Worm (Caenorhabditis elegans): Measurements from ENCODE around the gene K08D8.4.

Gene K08D8.4

ce11 chrIV:12890445-12890844 is 19.4 kb downstream of the K08D8.4 start, which contains the start of gene K08D8.6:
Gene K08D8.6 (minus strand): TSS chrIV:12890508.
- TF ChIP-seq elt-1 (tag; optimal IDR thresholded peaks at IDR 0.05; ENCODE audit: borderline replicate concordance, insufficient read depth) (no peak), M03D4.4 (tag; optimal IDR thresholded peaks at IDR 0.05) (no peak), ceh-39 (tag; optimal IDR thresholded peaks at IDR 0.05) (no peak), sem-2 (GFP tag; optimal IDR thresholded peaks at IDR 0.05) (no peak), ceh-43 (GFP tag; optimal IDR thresholded peaks at IDR 0.05) (no peak), mab-5 (tag; optimal IDR thresholded peaks at IDR 0.05) (no peak), tbx-8 (GFP tag; optimal IDR thresholded peaks at IDR 0.05) (no peak), nhr-2 (tag; optimal IDR thresholded peaks at IDR 0.05) (no peak), ceh-83 (GFP tag; optimal IDR thresholded peaks at IDR 0.05) (no peak), ztf-11 (tag; optimal IDR thresholded peaks at IDR 0.05) (no peak), drap-1 (GFP tag; optimal IDR thresholded peaks at IDR 0.05) (no peak), pha-4 (tag; optimal IDR thresholded peaks at IDR 0.05) (no peak), unc-120 (tag; optimal IDR thresholded peaks at IDR 0.05; ENCODE audit: poor library complexity, severe bottlenecking) (no peak), unc-62 (GFP tag; optimal IDR thresholded peaks at IDR 0.05) (no peak), elt-3 (tag; optimal IDR thresholded peaks at IDR 0.05) (no peak), lsy-2 (tag; optimal IDR thresholded peaks at IDR 0.05) (no peak), nhr-28 (tag; optimal IDR thresholded peaks at IDR 0.05) (no peak), nhr-76 (tag; optimal IDR thresholded peaks at IDR 0.05) (no peak), blmp-1 (tag; optimal IDR thresholded peaks at IDR 0.05) (no peak), nhr-12 (tag; optimal IDR thresholded peaks at IDR 0.05) (no peak)

DNA sequence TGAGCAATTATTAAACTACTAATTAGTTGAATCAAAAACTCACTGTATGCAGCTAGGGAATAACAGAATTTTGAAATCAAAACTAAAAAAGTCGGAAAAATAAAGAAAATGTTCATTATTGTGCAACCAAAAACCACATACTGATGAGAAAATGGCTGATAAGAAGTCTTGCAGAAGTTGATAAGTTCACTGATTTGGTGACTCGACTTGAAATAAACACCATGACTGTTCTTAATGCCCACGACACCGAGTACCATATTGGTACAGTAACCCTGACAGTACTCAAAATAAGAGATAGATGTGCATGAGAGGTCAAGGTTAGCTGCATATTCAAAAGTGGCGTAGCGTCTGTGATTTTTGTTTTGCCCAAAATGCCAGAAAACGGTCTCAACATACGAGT is 23.8 kb downstream of the K08D8.4 start:
- TF ChIP-seq ceh-83 (GFP tag; optimal IDR thresholded peaks at IDR 0.05), result no peak

DNA sequence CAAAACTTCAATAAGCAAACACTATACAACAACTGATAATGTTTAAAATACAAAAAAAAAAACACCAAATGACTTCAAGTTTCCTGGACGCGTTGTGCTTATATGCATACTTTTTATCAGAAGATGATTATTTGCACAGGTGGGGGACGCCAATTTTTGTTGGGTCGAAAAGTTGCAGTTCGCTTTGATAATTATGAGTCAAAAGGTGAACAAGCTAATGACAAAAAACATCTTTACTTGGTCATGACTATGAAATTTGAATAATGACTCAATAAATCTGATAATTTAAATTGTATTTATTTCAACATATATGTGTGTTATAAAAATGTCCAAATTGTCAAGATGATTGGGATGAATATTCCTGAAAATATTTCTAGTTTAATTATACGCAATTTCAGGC is 26.6 kb downstream of the K08D8.4 start, which contains the start of gene ZK896.4:
Gene ZK896.4 (minus strand): TSS at position 101 of the 400 bp plus-strand sequence.
- TF ChIP-seq mab-5 (tag; optimal IDR thresholded peaks at IDR 0.05), result no peak
- TF ChIP-seq nhr-28 (tag; optimal IDR thresholded peaks at IDR 0.05), result no peak
- TF ChIP-seq sptf-1 (tag; optimal IDR thresholded peaks at IDR 0.05), result no peak
- TF ChIP-seq flh-1 (GFP tag; optimal IDR thresholded peaks at IDR 0.05), result no peak
- no peak for TF ChIP-seq lin-32 (GFP tag; optimal IDR thresholded peaks at IDR 0.05)
- no peak for TF ChIP-seq ces-1 (GFP tag; optimal IDR thresholded peaks at IDR 0.05)
- TF ChIP-seq mep-1 (tag; optimal IDR thresholded peaks at IDR 0.05), result no peak
- TF ChIP-seq drap-1 (GFP tag; optimal IDR thresholded peaks at IDR 0.05), result no peak
- no peak for TF ChIP-seq nhr-2 (tag; optimal IDR thresholded peaks at IDR 0.05)
- TF ChIP-seq nhr-12 (tag; optimal IDR thresholded peaks at IDR 0.05), result no peak
- no peak for TF ChIP-seq blmp-1 (tag; optimal IDR thresholded peaks at IDR 0.05)
- no peak for TF ChIP-seq cnd-1 (tag; optimal IDR thresholded peaks at IDR 0.05)
- no peak for TF ChIP-seq pha-4 (tag; optimal IDR thresholded peaks at IDR 0.05)
- no peak for TF ChIP-seq M03D4.4 (tag; optimal IDR thresholded peaks at IDR 0.05)
- no peak for TF ChIP-seq ceh-43 (GFP tag; optimal IDR thresholded peaks at IDR 0.05)
- TF ChIP-seq ham-2 (GFP tag; optimal IDR thresholded peaks at IDR 0.05), result no peak
- TF ChIP-seq nhr-76 (tag; optimal IDR thresholded peaks at IDR 0.05), result no peak

DNA sequence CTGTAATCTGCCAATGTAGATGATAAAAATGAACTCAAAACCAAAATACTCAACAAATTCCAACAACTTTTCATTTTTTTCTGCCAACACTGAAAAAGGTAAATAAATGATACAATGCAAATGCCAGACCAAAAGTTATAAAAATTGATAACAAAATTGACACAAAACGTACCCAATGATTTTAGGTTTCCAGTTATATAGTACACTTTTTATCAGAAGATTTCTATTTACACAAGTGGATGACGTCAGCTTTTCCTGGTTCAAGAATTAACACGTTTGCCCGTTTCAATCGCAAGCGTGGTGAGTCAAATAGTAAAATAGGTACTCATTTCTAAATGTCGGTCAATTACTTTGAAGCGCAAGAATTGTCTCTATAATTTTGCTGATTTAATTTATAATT is 30.2 kb downstream of the K08D8.4 start, which contains the start of gene ZK896.5:
Gene ZK896.5 (minus strand): TSS at position 89 of the 400 bp plus-strand sequence.
- TF ChIP-seq mab-5 (tag; optimal IDR thresholded peaks at IDR 0.05) (no peak), ceh-43 (GFP tag; optimal IDR thresholded peaks at IDR 0.05) (no peak), lsy-2 (tag; optimal IDR thresholded peaks at IDR 0.05) (no peak), M03D4.4 (tag; optimal IDR thresholded peaks at IDR 0.05) (no peak), unc-39 (tag; optimal IDR thresholded peaks at IDR 0.05) (no peak), cnd-1 (tag; optimal IDR thresholded peaks at IDR 0.05) (no peak), nhr-28 (tag; optimal IDR thresholded peaks at IDR 0.05) (no peak), sem-2 (GFP tag; optimal IDR thresholded peaks at IDR 0.05) (no peak), tbx-8 (GFP tag; optimal IDR thresholded peaks at IDR 0.05) (no peak), nhr-237 (tag; optimal IDR thresholded peaks at IDR 0.05) (no peak), ztf-11 (tag; optimal IDR thresholded peaks at IDR 0.05) (no peak)

- TF ChIP-seq lin-32 (GFP tag; optimal IDR thresholded peaks at IDR 0.05) (no peak), M03D4.4 (tag; optimal IDR thresholded peaks at IDR 0.05) (no peak), nhr-12 (tag; optimal IDR thresholded peaks at IDR 0.05) (no peak), pha-4 (tag; optimal IDR thresholded peaks at IDR 0.05) (no peak), nhr-2 (tag; optimal IDR thresholded peaks at IDR 0.05) (no peak), mab-5 (tag; optimal IDR thresholded peaks at IDR 0.05) (no peak), cnd-1 (tag; optimal IDR thresholded peaks at IDR 0.05) (no peak), blmp-1 (tag; optimal IDR thresholded peaks at IDR 0.05) (no peak), bed-3 (GFP tag; optimal IDR thresholded peaks at IDR 0.05) (no peak), mep-1 (tag; optimal IDR thresholded peaks at IDR 0.05) (no peak), ztf-11 (tag; optimal IDR thresholded peaks at IDR 0.05) (no peak), snpc-4 (tag; optimal IDR thresholded peaks at IDR 0.05) (no peak), elt-1 (tag; optimal IDR thresholded peaks at IDR 0.05; ENCODE audit: borderline replicate concordance, insufficient read depth) (no peak), flh-1 (GFP tag; optimal IDR thresholded peaks at IDR 0.05) (no peak)
Observed at ce11 chrIV:12876558-12876957, 33.2 kb downstream of the K08D8.4 start.

All from whole organism, mixed stage, embryonic.